Worm (Caenorhabditis elegans) whole organism, L2 larva: Measurements from ENCODE around the gene sshk-1.
A peak's percentile ranks its signal among the peaks of the same experiment; 100 is the strongest.

Source experiments
- C34F6.9 ChIP-seq: fragments of 150-350 bp; optimal IDR thresholded peaks from 2 replicates; lab custom pipeline; 2014; ENCODE audit warnings: missing biosample characterization, missing genetic modification characterization
- F13H6.1 ChIP-seq: sonication (generic microtip); optimal IDR thresholded peaks from 2 replicates; lab custom pipeline; 2016; ENCODE audit warnings: missing genetic modification characterization, missing compliant biosample characterization
- R02D3.7 ChIP-seq: fragments of 150-350 bp; optimal IDR thresholded peaks from 2 replicates; lab custom pipeline; 2014; ENCODE audit warnings: missing biosample characterization, missing genetic modification characterization
- Y55F3AM.14 ChIP-seq: fragments of 200-800 bp; sonication (Bioruptor generic); optimal IDR thresholded peaks from 2 replicates; lab custom pipeline; 2018; ENCODE audit warnings: mild to moderate bottlenecking, missing genetic modification characterization, missing compliant biosample characterization
- ZK546.5 ChIP-seq: sonication (generic microtip); optimal IDR thresholded peaks from 2 replicates; lab custom pipeline; 2017; ENCODE audit warnings: missing biosample characterization, missing genetic modification characterization
- alr-1 ChIP-seq: fragments of 150-350 bp; optimal IDR thresholded peaks from 2 replicates; lab custom pipeline; 2014; ENCODE audit warnings: missing biosample characterization, missing genetic modification characterization
- ama-1 ChIP-seq: fragments of 150-350 bp; optimal IDR thresholded peaks from 2 replicates; lab custom pipeline; 2018; ENCODE audit warnings: inconsistent platforms
- blmp-1 ChIP-seq: sonication (generic microtip); optimal IDR thresholded peaks from 2 replicates; lab custom pipeline; 2017; ENCODE audit warnings: missing genetic modification characterization, mild to moderate bottlenecking, missing compliant biosample characterization, antibody characterized with exemption, moderate library complexity; ENCODE audit not compliant: insufficient read depth
- ceh-82 ChIP-seq: fragments of 150-350 bp; optimal IDR thresholded peaks from 2 replicates; lab custom pipeline; 2014; ENCODE audit warnings: missing biosample characterization, missing genetic modification characterization
- crh-2 ChIP-seq: sonication (generic microtip); optimal IDR thresholded peaks from 2 replicates; lab custom pipeline; 2017; ENCODE audit warnings: missing biosample characterization, missing genetic modification characterization
- dmd-4 ChIP-seq: sonication (generic microtip); optimal IDR thresholded peaks from 2 replicates; lab custom pipeline; 2017; ENCODE audit warnings: missing biosample characterization, missing genetic modification characterization
- egl-27 ChIP-seq: sonication (generic microtip); optimal IDR thresholded peaks from 3 replicates; lab custom pipeline; 2017; ENCODE audit warnings: missing biosample characterization, missing genetic modification reagents, missing genetic modification characterization
- fos-1 ChIP-seq: fragments of 150-350 bp; optimal IDR thresholded peaks from 2 replicates; lab custom pipeline; 2014; ENCODE audit warnings: missing biosample characterization, missing genetic modification characterization
- gmeb-1 ChIP-seq: fragments of 150-350 bp; optimal IDR thresholded peaks from 2 replicates; lab custom pipeline; 2014; ENCODE audit warnings: missing biosample characterization, missing genetic modification characterization
- lin-11 ChIP-seq: fragments of 150-350 bp; sonication (generic microtip); optimal IDR thresholded peaks from 2 replicates; lab custom pipeline; 2014; ENCODE audit warnings: missing biosample characterization, missing genetic modification characterization, inconsistent platforms, mixed read lengths
- lin-13 ChIP-seq: fragments of 150-350 bp; optimal IDR thresholded peaks from 2 replicates; lab custom pipeline; 2014; ENCODE audit warnings: missing biosample characterization, missing genetic modification reagents, missing genetic modification characterization
- lin-39 ChIP-seq: fragments of 150-350 bp; optimal IDR thresholded peaks from 2 replicates; lab custom pipeline; 2014; ENCODE audit warnings: missing biosample characterization, missing genetic modification reagents, missing genetic modification characterization
- lsy-2 ChIP-seq, 2 experiments: fragments of 150-350 bp in 1 of 2; sonication (generic microtip) in 1 of 2; optimal IDR thresholded peaks; 2 replicates each; lab custom pipeline; 2014 to 2017; ENCODE audit warnings: missing biosample characterization in 2 of 2, missing genetic modification characterization in 2 of 2
- mab-5 ChIP-seq: fragments of 150-350 bp; optimal IDR thresholded peaks from 2 replicates; lab custom pipeline; 2014; ENCODE audit warnings: missing biosample characterization, missing genetic modification characterization
- mbf-1 ChIP-seq: sonication (generic microtip); optimal IDR thresholded peaks from 2 replicates; lab custom pipeline; 2017; ENCODE audit warnings: missing biosample characterization, missing genetic modification characterization
- mdl-1 ChIP-seq, 2 experiments: fragments of 150-350 bp in 1 of 2; sonication (generic microtip) in 1 of 2; optimal IDR thresholded peaks; 2 replicates each; lab custom pipeline; 2017; ENCODE audit warnings: missing biosample characterization in 2 of 2, missing genetic modification characterization in 2 of 2
- nhr-10 ChIP-seq: sonication (generic microtip); optimal IDR thresholded peaks from 2 replicates; lab custom pipeline; 2017; ENCODE audit warnings: missing biosample characterization, missing genetic modification characterization
- nhr-11 ChIP-seq: fragments of 150-350 bp; optimal IDR thresholded peaks from 2 replicates; lab custom pipeline; 2014; ENCODE audit warnings: missing biosample characterization, missing genetic modification characterization
- nhr-12 ChIP-seq: fragments of 150-350 bp; optimal IDR thresholded peaks from 2 replicates; lab custom pipeline; 2014; ENCODE audit warnings: missing biosample characterization, missing genetic modification characterization
- nhr-129 ChIP-seq: fragments of 150-350 bp; optimal IDR thresholded peaks from 2 replicates; lab custom pipeline; 2014; ENCODE audit warnings: missing biosample characterization, missing genetic modification characterization
- nhr-21 ChIP-seq: fragments of 150-350 bp; optimal IDR thresholded peaks from 2 replicates; lab custom pipeline; 2014; ENCODE audit warnings: missing biosample characterization, missing genetic modification characterization
- nhr-23 ChIP-seq: fragments of 150-350 bp; optimal IDR thresholded peaks from 2 replicates; lab custom pipeline; 2014; ENCODE audit warnings: missing biosample characterization, missing genetic modification reagents, missing genetic modification characterization
- nhr-25 ChIP-seq: fragments of 150-350 bp; sonication (generic microtip); optimal IDR thresholded peaks from 3 replicates; lab custom pipeline; 2014; ENCODE audit warnings: missing biosample characterization, missing genetic modification characterization
- nhr-6 ChIP-seq: fragments of 150-350 bp; optimal IDR thresholded peaks from 2 replicates; lab custom pipeline; 2014; ENCODE audit warnings: missing biosample characterization, missing genetic modification characterization
- nhr-77 ChIP-seq: fragments of 150-350 bp; optimal IDR thresholded peaks from 2 replicates; lab custom pipeline; 2014; ENCODE audit warnings: missing biosample characterization, missing genetic modification characterization
- peb-1 ChIP-seq: fragments of 150-350 bp; optimal IDR thresholded peaks from 2 replicates; lab custom pipeline; 2014; ENCODE audit warnings: missing biosample characterization, missing genetic modification characterization
- sem-4 ChIP-seq: fragments of 150-350 bp; optimal IDR thresholded peaks from 2 replicates; lab custom pipeline; 2014; ENCODE audit warnings: missing biosample characterization, missing genetic modification reagents, missing genetic modification characterization
- skn-1 ChIP-seq: sonication (generic microtip); optimal IDR thresholded peaks from 2 replicates; lab custom pipeline; 2017; ENCODE audit warnings: missing biosample characterization, missing genetic modification characterization
- sma-3 ChIP-seq: sonication (generic microtip); optimal IDR thresholded peaks from 2 replicates; lab custom pipeline; 2016; ENCODE audit warnings: missing genetic modification reagents, missing genetic modification characterization, missing compliant biosample characterization
- sma-9 ChIP-seq, 2 experiments: fragments of 150-350 bp in 1 of 2; sonication (generic microtip) in 1 of 2; optimal IDR thresholded peaks; 2 replicates each; lab custom pipeline; 2014 to 2016; ENCODE audit warnings: missing genetic modification characterization in 2 of 2, mild to moderate bottlenecking in 1 of 2, missing biosample characterization in 1 of 2, missing compliant biosample characterization in 1 of 2, missing genetic modification reagents in 1 of 2, moderate library complexity in 1 of 2
- snpc-4 ChIP-seq: fragments of 150-350 bp; optimal IDR thresholded peaks from 2 replicates; lab custom pipeline; 2014; ENCODE audit warnings: missing biosample characterization, missing genetic modification characterization
- unc-39 ChIP-seq: fragments of 150-350 bp; optimal IDR thresholded peaks from 2 replicates; lab custom pipeline; 2014; ENCODE audit warnings: missing biosample characterization, missing genetic modification characterization
- unc-55 ChIP-seq: fragments of 150-350 bp; sonication (generic microtip); optimal IDR thresholded peaks from 3 replicates; lab custom pipeline; 2014; ENCODE audit warnings: missing biosample characterization, missing genetic modification reagents, missing genetic modification characterization
- unc-62 ChIP-seq: fragments of 150-350 bp; optimal IDR thresholded peaks from 2 replicates; lab custom pipeline; 2014; ENCODE audit warnings: missing biosample characterization, missing genetic modification reagents, missing genetic modification characterization
- zag-1 ChIP-seq: fragments of 150-350 bp; optimal IDR thresholded peaks from 2 replicates; lab custom pipeline; 2014; ENCODE audit warnings: missing biosample characterization, missing genetic modification characterization
- ztf-1 ChIP-seq: fragments of 200-800 bp; sonication (Bioruptor generic); conservative IDR thresholded peaks from 2 replicates; pipeline ENCODE4 v1.3.6; 2022; ENCODE audit warnings: missing genetic modification characterization, missing compliant biosample characterization
- ztf-11 ChIP-seq: sonication (generic microtip); optimal IDR thresholded peaks from 2 replicates; lab custom pipeline; 2017; ENCODE audit warnings: missing biosample characterization, missing genetic modification characterization
- ztf-4 ChIP-seq: fragments of 150-350 bp; optimal IDR thresholded peaks from 2 replicates; lab custom pipeline; 2014; ENCODE audit warnings: missing biosample characterization, missing genetic modification characterization

Gene sshk-1

DNA sequence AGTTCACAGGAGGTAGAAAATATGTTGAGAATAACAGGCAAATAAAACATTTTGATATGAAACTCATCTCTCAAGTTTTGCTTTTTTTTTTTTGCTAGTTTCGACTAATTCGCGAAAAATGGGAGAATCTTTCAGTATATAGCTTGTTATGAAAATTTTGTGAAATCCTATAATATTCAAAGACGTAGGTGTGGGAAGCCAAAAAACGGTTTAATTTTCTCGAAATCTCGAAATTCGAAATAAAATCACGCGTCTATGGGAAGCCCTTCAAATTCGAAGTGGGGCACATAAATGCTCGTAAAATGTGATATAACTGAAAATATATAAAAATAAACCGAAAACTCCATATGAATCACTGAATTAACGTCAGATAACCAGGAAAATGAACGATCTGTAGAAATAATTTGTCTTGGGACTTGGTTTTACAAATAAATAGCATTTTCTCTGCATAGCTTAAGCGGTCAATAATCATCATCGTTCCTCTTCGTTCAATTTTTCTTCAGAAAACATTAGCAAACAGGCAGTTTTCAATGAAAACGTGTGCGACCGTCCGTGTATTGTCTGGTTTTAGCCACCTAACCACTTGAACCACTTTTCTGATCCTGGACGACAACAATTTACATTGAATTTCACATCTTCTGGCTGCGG is 9.1 kb downstream of the sshk-1 start, which contains the start of the genes gcy-22 and grl-14:
TSS of gene gcy-22 (minus strand) at position 101 of the 648 bp plus-strand sequence.
TSS of gene grl-14 (plus strand) at position 598 of the 648 bp plus-strand sequence.
- TF ChIP-seq ama-1 (lab: Kevin White, UChicago) (no peak), sma-9 (GFP tag; optimal IDR thresholded peaks at IDR 0.05; lab: Kevin White, UChicago) (no peak), sma-9 (tag; optimal IDR thresholded peaks at IDR 0.05; lab: Kevin White, UChicago) (no peak), nhr-10 (tag; lab: Kevin White, UChicago) (no peak), Y55F3AM.14 (GFP tag; lab: Kevin White, UChicago) (no peak), snpc-4 (no peak), zag-1 (tag; lab: Kevin White, UChicago) (no peak), fos-1 (tag; lab: Kevin White, UChicago) (no peak), dmd-4 (tag; lab: Kevin White, UChicago) (no peak), egl-27 (tag; lab: Kevin White, UChicago) (no peak), lin-11 (no peak), blmp-1 (tag; lab: Kevin White, UChicago) (no peak), sma-3 (no peak), nhr-25 (tag; lab: Kevin White, UChicago) (no peak), mab-5 (tag; lab: Kevin White, UChicago) (no peak), C34F6.9 (tag; lab: Kevin White, UChicago) (no peak), nhr-129 (tag; lab: Kevin White, UChicago) (no peak), ceh-82 (no peak), lin-39 (tag; lab: Kevin White, UChicago) (no peak), ztf-1 (no peak), skn-1 (no peak)
- TF ChIP-seq, all 48 proteins: peak for 0

DNA sequence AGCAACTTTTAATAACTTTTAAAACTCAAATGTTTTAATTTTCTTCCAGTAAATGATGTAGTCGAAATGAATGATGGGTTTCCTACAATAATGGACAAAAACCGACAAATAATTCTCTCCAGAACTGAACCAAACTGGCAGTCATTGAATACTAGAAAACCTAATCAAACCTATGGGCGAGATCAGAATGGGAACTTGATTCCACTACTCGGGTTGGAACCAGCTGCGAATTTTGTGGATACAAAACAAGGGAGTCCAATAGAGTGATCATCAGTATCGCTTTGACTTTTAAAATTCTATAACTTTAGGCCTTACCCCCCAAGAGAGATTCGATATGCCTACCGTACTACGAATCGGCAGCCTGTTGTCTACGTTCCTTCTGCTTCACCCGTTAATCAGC is 10.7 kb downstream of the sshk-1 start:
- TF ChIP-seq blmp-1 (tag; lab: Kevin White, UChicago): no peak
- no peak for TF ChIP-seq crh-2 (tag; lab: Kevin White, UChicago)
- no peak for TF ChIP-seq gmeb-1 (tag; lab: Kevin White, UChicago)
- no peak for TF ChIP-seq ztf-11 (tag; lab: Kevin White, UChicago)
- TF ChIP-seq lin-39 (tag; lab: Kevin White, UChicago): no peak
- no peak for TF ChIP-seq mab-5 (tag; lab: Kevin White, UChicago)
- TF ChIP-seq nhr-11: no peak
- TF ChIP-seq nhr-6 (tag; lab: Kevin White, UChicago): no peak
- TF ChIP-seq C34F6.9 (tag; lab: Kevin White, UChicago): no peak
- TF ChIP-seq snpc-4: no peak

DNA sequence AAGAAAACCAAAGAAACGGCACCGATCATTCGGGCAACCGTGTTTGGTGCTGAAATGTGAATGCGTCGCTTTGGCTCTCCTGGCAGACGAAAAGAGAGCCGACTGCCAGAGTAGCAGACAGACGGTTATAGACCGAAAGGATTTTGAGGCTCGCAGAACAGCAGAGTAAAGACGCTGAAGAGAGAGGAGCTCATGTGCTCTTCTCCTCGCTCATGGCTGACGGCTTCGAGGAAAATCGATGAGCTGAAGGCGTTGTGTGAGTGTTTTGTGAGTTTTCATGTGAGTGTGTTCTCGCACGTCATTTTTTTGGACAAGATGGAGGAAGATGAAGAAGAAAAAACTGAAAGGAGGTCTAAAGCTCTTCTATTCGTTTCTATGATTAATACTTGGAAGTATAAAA is 12.9 kb downstream of the sshk-1 start, which contains the start of gene sbt-1:
TSS of gene sbt-1 (minus strand) at position 62 of the 400 bp plus-strand sequence.
- TF ChIP-seq mdl-1 (tag; optimal IDR thresholded peaks at IDR 0.05; lab: Kevin White, UChicago) (peak in 1 of 2 experiments; percentile 69), nhr-25 (tag; lab: Kevin White, UChicago) (no peak), unc-62 (GFP tag; lab: Kevin White, UChicago) (no peak), nhr-129 (tag; lab: Kevin White, UChicago) (peak; percentile 82), gmeb-1 (tag; lab: Kevin White, UChicago) (no peak), mab-5 (tag; lab: Kevin White, UChicago) (no peak), nhr-10 (tag; lab: Kevin White, UChicago) (no peak), ztf-4 (tag; lab: Kevin White, UChicago) (no peak), unc-39 (no peak), lin-11 (peak; percentile 83), ceh-82 (peak; percentile 44), zag-1 (tag; lab: Kevin White, UChicago) (peak; percentile 56), ama-1 (lab: Kevin White, UChicago) (no peak), nhr-6 (tag; lab: Kevin White, UChicago) (peak; percentile 78), dmd-4 (tag; lab: Kevin White, UChicago) (no peak), sem-4 (tag; lab: Kevin White, UChicago) (peak; percentile 30), nhr-12 (tag; lab: Kevin White, UChicago) (no peak), lin-39 (tag; lab: Kevin White, UChicago) (no peak), mbf-1 (tag; lab: Kevin White, UChicago) (no peak), nhr-77 (tag; lab: Kevin White, UChicago) (no peak), lin-13 (GFP tag; lab: Kevin White, UChicago) (peak; percentile 55), F13H6.1 (tag; lab: Kevin White, UChicago) (peak; percentile 26), unc-55 (peak; percentile 98), blmp-1 (tag; lab: Kevin White, UChicago) (no peak), nhr-23 (tag; lab: Kevin White, UChicago) (no peak), ztf-11 (tag; lab: Kevin White, UChicago) (no peak), snpc-4 (no peak), sma-3 (no peak), nhr-21 (tag; lab: Kevin White, UChicago) (no peak), C34F6.9 (tag; lab: Kevin White, UChicago) (peak; percentile 93), fos-1 (tag; lab: Kevin White, UChicago) (peak; percentile 3), sma-9 (GFP tag; optimal IDR thresholded peaks at IDR 0.05; lab: Kevin White, UChicago) (no peak), sma-9 (tag; optimal IDR thresholded peaks at IDR 0.05; lab: Kevin White, UChicago) (no peak), ZK546.5 (tag; lab: Kevin White, UChicago) (no peak), R02D3.7 (no peak), egl-27 (tag; lab: Kevin White, UChicago) (peak; percentile 43), lsy-2 (tag; optimal IDR thresholded peaks at IDR 0.05; lab: Kevin White, UChicago) (peak; percentile 40 to 77), peb-1 (no peak), ztf-1 (no peak), alr-1 (tag; lab: Kevin White, UChicago) (no peak), skn-1 (no peak), crh-2 (tag; lab: Kevin White, UChicago) (peak; percentile 74)
